Fruit fly (Drosophila melanogaster): ENCODE results near the gene Blos2.

Blos2 gene

DNA sequence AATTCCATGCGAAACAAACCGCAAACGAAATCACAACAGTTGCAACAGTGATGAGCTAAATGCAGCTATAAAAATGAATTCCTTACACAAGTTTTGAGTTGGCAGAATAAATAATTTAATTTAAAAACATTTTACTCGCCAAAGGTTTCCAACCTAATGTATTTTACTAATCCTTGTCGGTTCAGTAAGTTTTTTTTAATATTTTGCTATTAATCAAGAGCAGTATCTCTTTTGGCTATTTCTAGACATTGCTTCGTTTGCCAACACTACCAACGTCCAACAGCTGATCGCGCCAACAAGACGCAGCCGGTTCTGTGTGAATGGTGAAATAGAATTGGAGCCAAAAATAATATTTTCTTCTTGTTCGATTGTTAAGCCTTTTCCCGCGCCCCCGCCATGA, 3.3 kb downstream of the Blos2 start, which contains the start of the genes CG32075, CG45101 and SuUR (continued):
- TF ChIP-seq Hey (tag; optimal IDR thresholded peaks at IDR 0.05), result peak; percentile 34
- TF ChIP-seq unpg (GFP tag; optimal IDR thresholded peaks at IDR 0.05), result peak; percentile 82
- no peak for TF ChIP-seq CG10321 (GFP tag; IDR thresholded peaks at IDR 0.05)
- peak; percentile 80 for TF ChIP-seq CG34376 (GFP tag; optimal IDR thresholded peaks at IDR 0.05)
- TF ChIP-seq zen (tag; optimal IDR thresholded peaks at IDR 0.05), result peak; percentile 83
- TF ChIP-seq CG7556 (GFP tag; optimal IDR thresholded peaks at IDR 0.05), result peak; percentile 78
- peak; percentile 99 for TF ChIP-seq Ets65A (GFP tag)
- TF ChIP-seq shn (GFP tag; optimal IDR thresholded peaks at IDR 0.05), result peak; percentile 92
- TF ChIP-seq bowl (GFP tag; IDR thresholded peaks at IDR 0.05), result 0 out of 2 replicates have a peak, but pooled peaks have one; percentile 40
- peak; percentile 57 for TF ChIP-seq CG10959 (GFP tag; IDR thresholded peaks at IDR 0.05)
- TF ChIP-seq pan (optimal IDR thresholded peaks at IDR 0.05), result no peak
- TF ChIP-seq pan (GFP tag; optimal IDR thresholded peaks at IDR 0.05 in 1 of 2, IDR thresholded peaks at IDR 0.05 in 1 of 2), result peak in 1 of 2 experiments; percentile 92
- peak; percentile 80; the same call in 2 of the 3 replicates for TF ChIP-seq CG3726 (GFP tag; IDR thresholded peaks at IDR 0.05)
- TF ChIP-seq Hand (GFP tag; optimal IDR thresholded peaks at IDR 0.05), result no peak
- peak; percentile 81 for TF ChIP-seq bcd (GFP tag; optimal IDR thresholded peaks at IDR 0.05)
- TF ChIP-seq CG2678 (tag; optimal IDR thresholded peaks at IDR 0.05), result peak; percentile 87
- TF ChIP-seq CG13894 (tag; optimal IDR thresholded peaks at IDR 0.05), result no peak
- TF ChIP-seq Xbp1 (GFP tag; optimal IDR thresholded peaks at IDR 0.05), result peak; percentile 93
- peak; percentile 94 for TF ChIP-seq CG9932 (GFP tag; IDR thresholded peaks at IDR 0.05)
- TF ChIP-seq CG2875 (GFP tag; optimal IDR thresholded peaks at IDR 0.05), result peak; percentile 39
- TF ChIP-seq CG3847 (GFP tag; IDR thresholded peaks at IDR 0.05), result peak; percentile 90
- TF ChIP-seq CG1529 (GFP tag; optimal IDR thresholded peaks at IDR 0.05), result peak; percentile 59
- TF ChIP-seq sima (GFP tag; optimal IDR thresholded peaks at IDR 0.05), result peak; percentile 56
- no peak for TF ChIP-seq usp (GFP tag; optimal IDR thresholded peaks at IDR 0.05)
- peak; percentile 90 for TF ChIP-seq Aef1 (GFP tag; IDR thresholded peaks at IDR 0.05)
- TF ChIP-seq Atf6 (GFP tag; IDR thresholded peaks at IDR 0.05), result peak; percentile 86
- peak; percentile 99 for TF ChIP-seq sens (GFP tag)
- TF ChIP-seq en (GFP tag; optimal IDR thresholded peaks at IDR 0.05), result peak; percentile 18
- peak; percentile 73 for TF ChIP-seq Usf (GFP tag; optimal IDR thresholded peaks at IDR 0.05)
- peak; percentile 74 for TF ChIP-seq gsb-n (tag; optimal IDR thresholded peaks at IDR 0.05)
- peak; percentile 81 for TF ChIP-seq Elba2 (GFP tag; optimal IDR thresholded peaks at IDR 0.05)
- TF ChIP-seq CG3281 (GFP tag; optimal IDR thresholded peaks at IDR 0.05), result peak; percentile 72
- no peak for TF ChIP-seq Tbp (GFP tag; optimal IDR thresholded peaks at IDR 0.05)
- TF ChIP-seq D19A (tag; optimal IDR thresholded peaks at IDR 0.05), result peak; percentile 68
- TF ChIP-seq CG11504 (tag; optimal IDR thresholded peaks at IDR 0.05), result peak; percentile 85
- TF ChIP-seq CG34224 (GFP tag; IDR thresholded peaks at IDR 0.05; ENCODE audit: partially characterized antibody), result no peak
- peak; percentile 82 for TF ChIP-seq CG8388 (GFP tag; optimal IDR thresholded peaks at IDR 0.05)
- peak; percentile 60 for TF ChIP-seq ATbp (GFP tag; optimal IDR thresholded peaks at IDR 0.05)
- TF ChIP-seq pnt (GFP tag; optimal IDR thresholded peaks at IDR 0.05), result peak; percentile 82
- peak; percentile 92 for TF ChIP-seq gem (tag; optimal IDR thresholded peaks at IDR 0.05)
- TF ChIP-seq CG6854 (GFP tag; optimal IDR thresholded peaks at IDR 0.05), result peak; percentile 45
- TF ChIP-seq CG14014 (GFP tag; IDR thresholded peaks at IDR 0.05), result peak; percentile 87
- TF ChIP-seq HLH3B (GFP tag; IDR thresholded peaks at IDR 0.05), result peak; percentile 78
- peak; percentile 59 for TF ChIP-seq CG2202 (tag; optimal IDR thresholded peaks at IDR 0.05)
- no peak for TF ChIP-seq cad (GFP tag; optimal IDR thresholded peaks at IDR 0.05)
- TF ChIP-seq onecut (GFP tag; IDR thresholded peaks at IDR 0.05), result peak; percentile 34; the same call in 1 of the 2 replicates
- TF ChIP-seq CG15073 (GFP tag; optimal IDR thresholded peaks at IDR 0.05), result peak; percentile 57
- TF ChIP-seq bbx (GFP tag; IDR thresholded peaks at IDR 0.05; ENCODE audit: partially characterized antibody), result no peak
- peak; percentile 83 for TF ChIP-seq ssp (GFP tag; IDR thresholded peaks at IDR 0.05)
- peak; percentile 76 for TF ChIP-seq CG3995 (GFP tag; optimal IDR thresholded peaks at IDR 0.05)
- peak in 1 of 2 experiments; percentile 69 for TF ChIP-seq insv (GFP tag; optimal IDR thresholded peaks at IDR 0.05)
- TF ChIP-seq CG7963 (GFP tag; IDR thresholded peaks at IDR 0.05; ENCODE audit: partially characterized antibody), result no peak; the same call in 2 of the 3 replicates
